Worm (Caenorhabditis elegans) whole organism, mixed stage, embryonic: ENCODE results near the gene plpr-1.

Experiments
- blmp-1 ChIP-seq: fragments of 150-350 bp; optimal IDR thresholded peaks from 2 replicates; lab custom pipeline; 2014; ENCODE audit warnings: missing biosample characterization, missing genetic modification characterization
- ces-1 ChIP-seq: fragments of 150-350 bp; optimal IDR thresholded peaks from 2 replicates; lab custom pipeline; 2014; ENCODE audit warnings: missing biosample characterization, missing genetic modification reagents, missing genetic modification characterization
- elt-3 ChIP-seq: fragments of 150-350 bp; optimal IDR thresholded peaks from 2 replicates; lab custom pipeline; 2014; ENCODE audit warnings: missing biosample characterization, missing genetic modification characterization
- hlh-1 ChIP-seq: fragments of 150-350 bp; optimal IDR thresholded peaks from 2 replicates; lab custom pipeline; 2014; ENCODE audit warnings: missing biosample characterization, missing genetic modification reagents, missing genetic modification characterization
- mep-1 ChIP-seq: fragments of 150-350 bp; optimal IDR thresholded peaks from 2 replicates; lab custom pipeline; 2017; ENCODE audit warnings: missing biosample characterization, missing genetic modification reagents, missing genetic modification characterization, inconsistent platforms
- nhr-2 ChIP-seq: fragments of 150-350 bp; optimal IDR thresholded peaks from 2 replicates; lab custom pipeline; 2014; ENCODE audit warnings: missing biosample characterization, missing genetic modification characterization
- pha-4 ChIP-seq: fragments of 150-350 bp; optimal IDR thresholded peaks from 2 replicates; lab custom pipeline; 2018; ENCODE audit warnings: missing biosample characterization, missing genetic modification reagents, missing genetic modification characterization
- snpc-4 ChIP-seq: fragments of 150-350 bp; optimal IDR thresholded peaks from 2 replicates; lab custom pipeline; 2014; ENCODE audit warnings: missing biosample characterization, missing genetic modification characterization
- sptf-1 ChIP-seq: sonication (generic microtip); optimal IDR thresholded peaks from 2 replicates; lab custom pipeline; 2017; ENCODE audit warnings: mild to moderate bottlenecking, missing genetic modification characterization, moderate library complexity, missing compliant biosample characterization
- unc-39 ChIP-seq: fragments of 150-350 bp; optimal IDR thresholded peaks from 2 replicates; lab custom pipeline; 2014; ENCODE audit warnings: missing biosample characterization, missing genetic modification characterization
- unc-62 ChIP-seq: fragments of 150-350 bp; optimal IDR thresholded peaks from 2 replicates; lab custom pipeline; 2014; ENCODE audit warnings: missing biosample characterization, missing genetic modification reagents, missing genetic modification characterization

ce11 chrII:11240963-11241362 lies 18.9 kb downstream of the plpr-1 start:
- no peak for TF ChIP-seq unc-39
- TF ChIP-seq nhr-2, result no peak
- TF ChIP-seq mep-1 (tag; lab: Kevin White, UChicago), result no peak
- no peak for TF ChIP-seq snpc-4
- TF ChIP-seq ces-1 (GFP tag; lab: Kevin White, UChicago), result no peak
- no peak for TF ChIP-seq pha-4 (tag; lab: Kevin White, UChicago)
- no peak for TF ChIP-seq hlh-1 (tag; lab: Kevin White, UChicago)
- TF ChIP-seq elt-3 (tag; lab: Kevin White, UChicago), result no peak
- no peak for TF ChIP-seq blmp-1
- no peak for TF ChIP-seq unc-62 (GFP tag; lab: Kevin White, UChicago)
- no peak for TF ChIP-seq sptf-1 (tag; lab: Kevin White, UChicago)
